Worm (Caenorhabditis elegans) whole organism, L3 larva: Measurements from ENCODE around the gene B0416.10.

Experiments
- R02D3.7 ChIP-seq: fragments of 150-350 bp; optimal IDR thresholded peaks from 2 replicates; lab custom pipeline; 2014; ENCODE audit warnings: missing biosample characterization, missing genetic modification characterization
- ZK546.5 ChIP-seq: sonication (generic microtip); optimal IDR thresholded peaks from 2 replicates; lab custom pipeline; 2017; ENCODE audit warnings: missing biosample characterization, missing genetic modification characterization
- aly-2 ChIP-seq: fragments of 150-350 bp; optimal IDR thresholded peaks from 2 replicates; lab custom pipeline; 2014; ENCODE audit warnings: missing biosample characterization, missing genetic modification characterization
- ama-1 ChIP-seq: fragments of 150-350 bp; optimal IDR thresholded peaks from 2 replicates; lab custom pipeline; 2018
- ceh-82 ChIP-seq: fragments of 150-350 bp; optimal IDR thresholded peaks from 2 replicates; lab custom pipeline; 2014; ENCODE audit warnings: missing biosample characterization, missing genetic modification characterization
- ceh-9 ChIP-seq: sonication (generic microtip); optimal IDR thresholded peaks from 2 replicates; lab custom pipeline; 2018; ENCODE audit warnings: missing biosample characterization, missing genetic modification characterization
- egl-27 ChIP-seq: sonication (generic microtip); optimal IDR thresholded peaks from 4 replicates; lab custom pipeline; 2017; ENCODE audit warnings: missing biosample characterization, missing genetic modification reagents, missing genetic modification characterization
- elt-2 ChIP-seq: sonication (generic microtip); optimal IDR thresholded peaks from 2 replicates; lab custom pipeline; 2016; ENCODE audit warnings: missing genetic modification reagents, mild to moderate bottlenecking, missing genetic modification characterization, missing compliant biosample characterization
- elt-3 ChIP-seq, 3 experiments: fragments of 150-350 bp in 1 of 3; sonication (generic microtip) in 2 of 3; optimal IDR thresholded peaks; 2 replicates in 2 of 3; 4 replicates in 1 of 3; lab custom pipeline; 2014 to 2017; ENCODE audit warnings: missing biosample characterization in 3 of 3, missing genetic modification characterization in 3 of 3
- eor-1 ChIP-seq, 2 experiments: fragments of 150-350 bp; optimal IDR thresholded peaks; 2 replicates each; lab custom pipeline; 2014 to 2018; ENCODE audit warnings: missing biosample characterization in 2 of 2, missing genetic modification characterization in 2 of 2
- fkh-10 ChIP-seq: sonication (generic microtip); optimal IDR thresholded peaks from 2 replicates; lab custom pipeline; 2017; ENCODE audit warnings: missing biosample characterization, missing genetic modification reagents, missing genetic modification characterization
- fkh-2 ChIP-seq: fragments of 150-350 bp; optimal IDR thresholded peaks from 2 replicates; lab custom pipeline; 2014; ENCODE audit warnings: missing biosample characterization, missing genetic modification reagents, missing genetic modification characterization
- fos-1 ChIP-seq: fragments of 150-350 bp; optimal IDR thresholded peaks from 2 replicates; lab custom pipeline; 2014; ENCODE audit warnings: missing biosample characterization, missing genetic modification characterization
- hmg-11 ChIP-seq: sonication (generic microtip); optimal IDR thresholded peaks from 2 replicates; lab custom pipeline; 2016; ENCODE audit warnings: missing genetic modification characterization, missing compliant biosample characterization
- jun-1 ChIP-seq: fragments of 150-350 bp; optimal IDR thresholded peaks from 2 replicates; lab custom pipeline; 2014; ENCODE audit warnings: missing biosample characterization, missing genetic modification reagents, missing genetic modification characterization
- lin-15B ChIP-seq: fragments of 150-350 bp; optimal IDR thresholded peaks from 2 replicates; lab custom pipeline; 2014; ENCODE audit warnings: missing biosample characterization, missing genetic modification characterization
- mdl-1 ChIP-seq: fragments of 150-350 bp; optimal IDR thresholded peaks from 2 replicates; lab custom pipeline; 2014; ENCODE audit warnings: missing biosample characterization, missing genetic modification characterization
- nhr-12 ChIP-seq: fragments of 150-350 bp; optimal IDR thresholded peaks from 2 replicates; lab custom pipeline; 2014; ENCODE audit warnings: missing biosample characterization, missing genetic modification characterization
- nhr-23 ChIP-seq: fragments of 150-350 bp; optimal IDR thresholded peaks from 2 replicates; lab custom pipeline; 2014; ENCODE audit warnings: missing biosample characterization, missing genetic modification reagents, missing genetic modification characterization
- nhr-237 ChIP-seq: fragments of 150-350 bp; optimal IDR thresholded peaks from 2 replicates; lab custom pipeline; 2014; ENCODE audit warnings: missing biosample characterization, missing genetic modification characterization
- nhr-25 ChIP-seq: sonication (generic microtip); optimal IDR thresholded peaks from 2 replicates; lab custom pipeline; 2017; ENCODE audit warnings: missing biosample characterization, missing genetic modification characterization
- nhr-28 ChIP-seq: fragments of 150-350 bp; optimal IDR thresholded peaks from 2 replicates; lab custom pipeline; 2014; ENCODE audit warnings: missing biosample characterization, missing genetic modification characterization
- nhr-43 ChIP-seq: sonication (generic microtip); optimal IDR thresholded peaks from 2 replicates; lab custom pipeline; 2016; ENCODE audit warnings: mild to moderate bottlenecking, missing genetic modification characterization, missing compliant biosample characterization; ENCODE audit not compliant: poor library complexity, severe bottlenecking
- nhr-67 ChIP-seq: fragments of 150-350 bp; optimal IDR thresholded peaks from 2 replicates; lab custom pipeline; 2014; ENCODE audit warnings: missing biosample characterization, missing genetic modification characterization
- nhr-76 ChIP-seq: fragments of 150-350 bp; sonication (generic microtip); optimal IDR thresholded peaks from 5 replicates; lab custom pipeline; 2014; ENCODE audit warnings: missing biosample characterization, missing genetic modification characterization
- nhr-77 ChIP-seq: fragments of 150-350 bp; optimal IDR thresholded peaks from 2 replicates; lab custom pipeline; 2014; ENCODE audit warnings: missing biosample characterization, missing genetic modification characterization
- pha-4 ChIP-seq: fragments of 150-350 bp; optimal IDR thresholded peaks from 2 replicates; lab custom pipeline; 2014; ENCODE audit warnings: missing biosample characterization, missing genetic modification reagents, missing genetic modification characterization
- sea-2 ChIP-seq: fragments of 150-350 bp; sonication (generic microtip); optimal IDR thresholded peaks from 4 replicates; lab custom pipeline; 2014; ENCODE audit warnings: missing biosample characterization, missing genetic modification reagents, missing genetic modification characterization
- skn-1 ChIP-seq: fragments of 150-350 bp; optimal IDR thresholded peaks from 2 replicates; lab custom pipeline; 2014; ENCODE audit warnings: missing biosample characterization, missing genetic modification characterization
- snpc-4 ChIP-seq: fragments of 150-350 bp; optimal IDR thresholded peaks from 2 replicates; lab custom pipeline; 2014; ENCODE audit warnings: missing biosample characterization, missing genetic modification characterization
- unc-39 ChIP-seq: sonication (generic microtip); optimal IDR thresholded peaks from 4 replicates; lab custom pipeline; 2017; ENCODE audit warnings: missing biosample characterization, missing genetic modification characterization
- unc-62 ChIP-seq: fragments of 150-350 bp; sonication (generic microtip); optimal IDR thresholded peaks from 4 replicates; lab custom pipeline; 2014; ENCODE audit warnings: missing biosample characterization, missing genetic modification reagents, missing genetic modification characterization
- zag-1 ChIP-seq: fragments of 150-350 bp; optimal IDR thresholded peaks from 2 replicates; lab custom pipeline; 2014; ENCODE audit warnings: missing biosample characterization, missing genetic modification characterization
- ztf-11 ChIP-seq: fragments of 150-350 bp; optimal IDR thresholded peaks from 2 replicates; lab custom pipeline; 2014; ENCODE audit warnings: missing biosample characterization, missing genetic modification characterization

The B0416.10 gene

DNA sequence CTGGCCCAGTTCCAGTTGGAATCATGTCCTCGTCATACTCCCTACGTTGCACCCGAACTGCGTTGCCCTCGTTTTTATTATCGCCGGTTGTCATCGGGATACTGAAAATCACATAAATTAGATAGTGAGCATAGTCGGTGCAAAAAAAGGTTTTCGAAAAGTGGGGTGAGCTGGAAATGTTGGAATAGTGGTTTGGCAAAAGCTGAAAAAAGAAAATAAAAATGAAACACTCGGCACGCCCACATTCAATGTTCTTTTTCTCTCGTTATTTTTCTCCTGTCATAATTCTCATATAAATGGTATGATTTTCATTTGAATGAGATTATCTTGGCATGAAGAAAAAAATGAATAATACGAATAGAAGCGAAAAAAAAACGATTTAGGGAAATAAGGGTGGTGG is 10.2 kb downstream of the B0416.10 start, which contains the start of gene F18G5.6:
Gene F18G5.6 (minus strand): TSS at position 101 of the 400 bp plus-strand sequence.
- TF ChIP-seq skn-1: no peak
- no peak for TF ChIP-seq jun-1 (tag; lab: Kevin White, UChicago)
- TF ChIP-seq ama-1 (lab: Kevin White, UChicago): no peak
- TF ChIP-seq snpc-4 (tag; lab: Kevin White, UChicago): no peak
- TF ChIP-seq nhr-77 (tag; lab: Kevin White, UChicago): no peak
- no peak for TF ChIP-seq fkh-2
- TF ChIP-seq nhr-76: no peak
- TF ChIP-seq nhr-237 (tag; lab: Kevin White, UChicago): no peak
- no peak for TF ChIP-seq aly-2 (tag; lab: Kevin White, UChicago)
- no peak for TF ChIP-seq egl-27 (tag; lab: Kevin White, UChicago)
- no peak for TF ChIP-seq unc-39 (tag; lab: Kevin White, UChicago)
- no peak for TF ChIP-seq ceh-82 (tag; lab: Kevin White, UChicago)
- no peak for TF ChIP-seq nhr-67 (tag; lab: Kevin White, UChicago)

- TF ChIP-seq ZK546.5 (tag; lab: Kevin White, UChicago): no peak
- no peak for TF ChIP-seq eor-1 (tag; optimal IDR thresholded peaks at IDR 0.05; lab: Kevin White, UChicago)
- TF ChIP-seq elt-2 (tag; lab: Kevin White, UChicago): peak; percentile 33
- TF ChIP-seq aly-2 (tag; lab: Kevin White, UChicago): no peak
- TF ChIP-seq, all 47 proteins: peak for 1
These were observed 12.8 kb downstream of the B0416.10 start for ce11 chrX:9261626-9262189.

ce11 chrX:9259552-9259951 is 14.9 kb downstream of the B0416.10 start, which contains the start of gene F18G5.1:
TSS of gene F18G5.1 (plus strand) at chrX:9259852.
- no peak for TF ChIP-seq nhr-77 (tag; lab: Kevin White, UChicago)
- TF ChIP-seq ZK546.5 (tag; lab: Kevin White, UChicago): no peak
- TF ChIP-seq mdl-1 (tag; lab: Kevin White, UChicago): no peak
- no peak for TF ChIP-seq ama-1 (lab: Kevin White, UChicago)
- no peak for TF ChIP-seq lin-15B
- TF ChIP-seq hmg-11 (tag; lab: Kevin White, UChicago): no peak
- no peak for TF ChIP-seq egl-27 (tag; lab: Kevin White, UChicago)
- no peak for TF ChIP-seq ceh-9 (tag; lab: Kevin White, UChicago)
- no peak for TF ChIP-seq fos-1 (tag; lab: Kevin White, UChicago)
- TF ChIP-seq fkh-10 (GFP tag; lab: Kevin White, UChicago): no peak
- no peak for TF ChIP-seq nhr-67 (tag; lab: Kevin White, UChicago)
- no peak for TF ChIP-seq R02D3.7 (tag; lab: Kevin White, UChicago)
- TF ChIP-seq fkh-2: no peak
- no peak for TF ChIP-seq nhr-76
- no peak for TF ChIP-seq nhr-28 (tag; lab: Kevin White, UChicago)
- TF ChIP-seq pha-4 (tag; lab: Kevin White, UChicago): no peak
- TF ChIP-seq snpc-4 (tag; lab: Kevin White, UChicago): no peak

DNA sequence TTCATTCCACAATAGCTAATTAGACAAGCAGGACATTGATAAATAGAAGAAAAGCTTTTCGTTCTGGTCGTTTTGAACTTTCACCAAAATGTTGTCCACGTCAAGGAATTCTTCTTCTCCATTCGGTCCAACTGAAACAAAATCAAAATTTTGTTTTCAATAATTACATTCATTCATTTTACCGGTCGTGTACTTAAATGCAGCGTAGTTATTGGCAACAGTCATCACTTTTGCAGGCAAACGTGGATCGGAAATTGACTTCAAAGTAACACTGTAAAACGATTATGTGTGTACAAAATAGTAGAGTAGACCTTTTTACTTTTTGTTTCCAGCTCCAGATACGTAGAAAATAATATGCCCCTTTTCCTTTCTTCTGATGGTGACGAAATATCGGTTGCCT is 18.5 kb downstream of the B0416.10 start:
- TF ChIP-seq elt-2 (tag; lab: Kevin White, UChicago) (no peak), nhr-23 (no peak), jun-1 (tag; lab: Kevin White, UChicago) (no peak), sea-2 (GFP tag; lab: Kevin White, UChicago) (no peak), R02D3.7 (tag; lab: Kevin White, UChicago) (no peak), nhr-25 (tag; lab: Kevin White, UChicago) (no peak), zag-1 (tag; lab: Kevin White, UChicago) (no peak), eor-1 (tag; optimal IDR thresholded peaks at IDR 0.05; lab: Kevin White, UChicago) (no peak), ama-1 (lab: Kevin White, UChicago) (no peak)

- TF ChIP-seq R02D3.7 (tag; lab: Kevin White, UChicago): no peak
- TF ChIP-seq unc-62 (GFP tag; lab: Kevin White, UChicago): no peak
- no peak for TF ChIP-seq fos-1 (tag; lab: Kevin White, UChicago)
- TF ChIP-seq nhr-237 (tag; lab: Kevin White, UChicago): no peak
- no peak for TF ChIP-seq sea-2 (GFP tag; lab: Kevin White, UChicago)
- no peak for TF ChIP-seq egl-27 (tag; lab: Kevin White, UChicago)
- TF ChIP-seq elt-3 (tag; optimal IDR thresholded peaks at IDR 0.05; lab: Kevin White, UChicago): no peak
- TF ChIP-seq fkh-10 (GFP tag; lab: Kevin White, UChicago): no peak
- no peak for TF ChIP-seq elt-2 (tag; lab: Kevin White, UChicago)
- no peak for TF ChIP-seq jun-1 (tag; lab: Kevin White, UChicago)
- TF ChIP-seq skn-1: no peak
- TF ChIP-seq pha-4 (tag; lab: Kevin White, UChicago): no peak
- no peak for TF ChIP-seq ztf-11 (tag; lab: Kevin White, UChicago)
- TF ChIP-seq nhr-12 (tag; lab: Kevin White, UChicago): no peak
- TF ChIP-seq nhr-43: no peak
- TF ChIP-seq nhr-77 (tag; lab: Kevin White, UChicago): no peak
These were observed 23.0 kb downstream of the B0416.10 start, which contains the start of gene pes-8 for ce11 chrX:9251488-9251887. TSS of gene pes-8 (plus strand) at chrX:9251788.
